Worm (Caenorhabditis elegans) whole organism, early embryonic: Measurements from ENCODE around the gene kel-10.

Source experiments
- B0310.2 ChIP-seq: sonication (generic microtip); optimal IDR thresholded peaks from 2 replicates; lab custom pipeline; 2016; ENCODE audit warnings: mild to moderate bottlenecking, missing genetic modification characterization, missing compliant biosample characterization
- F13C5.2 ChIP-seq: sonication (generic microtip); optimal IDR thresholded peaks from 2 replicates; lab custom pipeline; 2017; ENCODE audit warnings: mild to moderate bottlenecking, missing genetic modification characterization, inconsistent platforms, missing compliant biosample characterization
- aly-1 ChIP-seq: sonication (generic microtip); optimal IDR thresholded peaks from 2 replicates; lab custom pipeline; 2016; ENCODE audit warnings: missing genetic modification characterization, missing compliant biosample characterization
- ama-1 ChIP-seq: fragments of 150-350 bp; optimal IDR thresholded peaks from 2 replicates; lab custom pipeline; 2014
- ceh-13 ChIP-seq: fragments of 200-800 bp; sonication (Bioruptor generic); optimal IDR thresholded peaks from 2 replicates; lab custom pipeline; 2018; ENCODE audit warnings: mild to moderate bottlenecking, missing genetic modification characterization, missing compliant biosample characterization
- ceh-36 ChIP-seq: sonication (generic microtip); optimal IDR thresholded peaks from 2 replicates; lab custom pipeline; 2016; ENCODE audit warnings: missing genetic modification characterization, inconsistent platforms, missing compliant biosample characterization
- flt-1 ChIP-seq: fragments of 200-800 bp; sonication (Bioruptor generic); IDR thresholded peaks from 2 replicates; pipeline ENCODE4 v1.3.6; 2022; ENCODE audit warnings: missing genetic modification characterization, missing compliant biosample characterization
- hmbx-1 ChIP-seq: sonication (generic microtip); optimal IDR thresholded peaks from 2 replicates; lab custom pipeline; 2016; ENCODE audit warnings: mild to moderate bottlenecking, missing genetic modification characterization, missing compliant biosample characterization
- hnd-1 ChIP-seq: sonication (generic microtip); optimal IDR thresholded peaks from 2 replicates; lab custom pipeline; 2016; ENCODE audit warnings: missing genetic modification characterization, missing compliant biosample characterization
- pes-1 ChIP-seq: fragments of 200-800 bp; sonication (Bioruptor generic); IDR thresholded peaks from 2 replicates; pipeline ENCODE4 v1.3.6; 2022; ENCODE audit warnings: missing genetic modification reagents, missing genetic modification characterization, missing compliant biosample characterization
- sea-1 ChIP-seq: fragments of 200-800 bp; sonication (Bioruptor generic); conservative IDR thresholded peaks from 2 replicates; pipeline ENCODE4 v1.3.6; 2022; ENCODE audit warnings: missing genetic modification characterization, missing compliant biosample characterization
- tbx-37 ChIP-seq: fragments of 200-800 bp; sonication (Bioruptor generic); conservative IDR thresholded peaks from 2 replicates; pipeline ENCODE4 v1.3.6; 2022; ENCODE audit warnings: missing genetic modification reagents, missing genetic modification characterization, missing compliant biosample characterization

DNA sequence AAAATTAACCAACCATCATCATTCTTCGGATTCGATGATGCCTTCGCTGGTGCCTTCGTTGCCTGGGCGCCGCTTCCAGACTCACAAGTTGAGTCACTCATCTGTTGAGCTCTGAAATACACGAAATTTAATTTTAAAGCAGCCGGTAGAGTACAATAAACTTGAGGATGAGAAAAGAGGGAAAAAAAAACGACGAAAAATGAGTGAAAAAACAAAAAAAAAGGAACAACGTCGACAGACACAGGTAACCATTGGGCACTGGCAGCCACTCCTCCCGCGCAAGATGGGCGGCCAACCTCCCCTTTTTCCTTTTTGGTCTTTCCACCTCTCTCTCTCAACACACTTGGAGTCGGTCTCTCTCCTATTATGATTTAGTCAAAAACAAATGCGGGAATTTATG lies 45.4 kb upstream of the kel-10 start, which contains the start of gene K08E5.1:
- TF ChIP-seq hmbx-1 (tag; lab: Kevin White, UChicago) (no peak), hnd-1 (no peak), flt-1 (GFP tag; lab: Robert Waterston, UW) (no peak), B0310.2 (tag; lab: Kevin White, UChicago) (no peak), ceh-36 (tag; lab: Kevin White, UChicago) (no peak), aly-1 (no peak), tbx-37 (GFP tag; lab: Robert Waterston, UW) (no peak), ceh-13 (GFP tag; lab: Kevin White, UChicago) (no peak), pes-1 (GFP tag; lab: Robert Waterston, UW) (no peak), ama-1 (lab: Kevin White, UChicago) (no peak), sea-1 (GFP tag; lab: Robert Waterston, UW) (no peak), F13C5.2 (tag; lab: Kevin White, UChicago) (no peak)
